Worm (Caenorhabditis elegans) whole organism, midembryonic: ENCODE measurements around the gene C42D8.9.

Experiments
- T22C8.4 ChIP-seq: fragments of 200-800 bp; sonication (Bioruptor generic); IDR thresholded peaks from 2 replicates; pipeline ENCODE4 v1.3.6; 2022; ENCODE audit warnings: missing genetic modification characterization, missing compliant biosample characterization
- cog-1 ChIP-seq: sonication (generic microtip); optimal IDR thresholded peaks from 2 replicates; lab custom pipeline; 2016; ENCODE audit warnings: missing genetic modification characterization, missing compliant biosample characterization
- flt-1 ChIP-seq: fragments of 200-800 bp; sonication (Bioruptor generic); IDR thresholded peaks from 2 replicates; pipeline ENCODE4 v1.3.6; 2022; ENCODE audit warnings: missing genetic modification characterization, missing compliant biosample characterization
- klf-2 ChIP-seq: fragments of 200-800 bp; sonication (Bioruptor generic); conservative IDR thresholded peaks from 2 replicates; pipeline ENCODE4 v1.3.6; 2022; ENCODE audit warnings: missing genetic modification reagents, missing genetic modification characterization, missing compliant biosample characterization
- med-1 ChIP-seq: sonication (generic microtip); optimal IDR thresholded peaks from 2 replicates; lab custom pipeline; 2017; ENCODE audit warnings: missing genetic modification characterization, mild to moderate bottlenecking, missing compliant biosample characterization, antibody characterized with exemption, missing genetic modification reagents; ENCODE audit not compliant: insufficient read depth
- ref-1 ChIP-seq: fragments of 200-800 bp; sonication (Bioruptor generic); conservative IDR thresholded peaks from 2 replicates; pipeline ENCODE4 v1.3.6; 2022; ENCODE audit warnings: missing genetic modification reagents, missing genetic modification characterization, missing compliant biosample characterization
- tab-1 ChIP-seq: fragments of 200-800 bp; sonication (Bioruptor generic); IDR thresholded peaks from 2 replicates; pipeline ENCODE4 v1.3.6; 2022; ENCODE audit warnings: missing genetic modification characterization, missing compliant biosample characterization
- ztf-23 ChIP-seq: fragments of 200-800 bp; sonication (Bioruptor generic); IDR thresholded peaks from 2 replicates; pipeline ENCODE4 v1.3.6; 2022; ENCODE audit warnings: missing genetic modification reagents, missing genetic modification characterization, missing compliant biosample characterization

- TF ChIP-seq flt-1 (GFP tag; lab: Robert Waterston, UW) (no peak), ref-1 (GFP tag; lab: Robert Waterston, UW) (no peak), ztf-23 (GFP tag; lab: Robert Waterston, UW) (no peak), tab-1 (no peak), klf-2 (GFP tag; lab: Robert Waterston, UW) (no peak), med-1 (GFP tag; lab: Kevin White, UChicago) (no peak), cog-1 (tag; lab: Kevin White, UChicago) (no peak), T22C8.4 (GFP tag; lab: Robert Waterston, UW) (no peak)
Measured at ce11 chrX:5111894-5112293, 5.1 kb upstream of the C42D8.9 start.
